Worm (Caenorhabditis elegans): ENCODE measurements around the gene col-108.

The col-108 gene

DNA sequence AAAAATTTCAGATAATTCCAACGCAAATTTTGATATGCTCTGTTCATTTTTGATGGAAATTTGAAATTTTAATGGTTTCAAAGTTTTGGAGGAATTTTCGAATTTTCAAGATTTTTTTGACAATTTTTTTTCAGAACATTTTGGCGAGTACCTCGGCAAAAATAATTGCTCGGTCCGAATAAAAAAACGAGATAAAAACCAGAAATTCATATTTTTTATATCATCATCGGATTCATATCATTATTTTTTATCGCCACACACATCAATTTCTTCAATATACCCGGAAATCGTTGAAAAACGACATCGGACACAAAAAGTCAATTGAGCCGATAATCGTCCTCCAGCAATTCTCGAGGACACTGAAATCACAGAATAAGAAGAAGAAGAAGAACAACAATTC lies 23.4 kb downstream of the col-108 start:
- TF ChIP-seq C38D4.7 (GFP tag; optimal IDR thresholded peaks at IDR 0.05) = no peak
- TF ChIP-seq ceh-2 (tag; optimal IDR thresholded peaks at IDR 0.05) = no peak
- TF ChIP-seq ceh-14 (tag; optimal IDR thresholded peaks at IDR 0.05) = no peak
- TF ChIP-seq fkh-10 (GFP tag; optimal IDR thresholded peaks at IDR 0.05) = no peak
- TF ChIP-seq K09A11.1 (tag; optimal IDR thresholded peaks at IDR 0.05; ENCODE audit: insufficient read depth) = no peak
- TF ChIP-seq ceh-45 (GFP tag; IDR thresholded peaks at IDR 0.05) = no peak
- no peak for TF ChIP-seq ceh-24 (tag; optimal IDR thresholded peaks at IDR 0.05)
- no peak for TF ChIP-seq F13H6.1 (tag; optimal IDR thresholded peaks at IDR 0.05)
- no peak for TF ChIP-seq odd-2 (tag; optimal IDR thresholded peaks at IDR 0.05)
- no peak for TF ChIP-seq dve-1 (tag; optimal IDR thresholded peaks at IDR 0.05)
- TF ChIP-seq unc-55 (GFP tag; optimal IDR thresholded peaks at IDR 0.05) = no peak

DNA sequence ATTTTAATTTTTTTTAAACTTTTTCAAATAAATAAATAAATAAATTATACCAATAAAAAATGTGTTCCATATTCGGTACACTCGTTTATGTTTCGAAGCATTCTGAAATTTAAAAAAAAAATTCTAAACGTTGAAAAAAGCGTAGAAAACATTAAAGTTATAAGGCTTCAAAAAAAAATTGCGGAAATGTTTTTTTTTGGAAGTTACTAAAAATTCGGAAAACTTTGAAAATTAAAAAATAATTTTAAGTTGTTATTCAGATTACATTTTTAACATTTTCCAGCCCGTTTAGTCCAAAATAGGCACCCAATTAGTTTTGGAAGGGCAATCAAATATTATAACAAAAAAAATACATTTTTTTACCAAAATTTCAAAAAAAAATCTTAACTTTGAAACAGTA lies 35.5 kb downstream of the col-108 start, which contains the start of gene Y38C1BA.1:
Gene Y38C1BA.1, minus strand, starts transcription at position 101 of the 400 bp plus-strand sequence.
- no peak for TF ChIP-seq ref-2 (tag; optimal IDR thresholded peaks at IDR 0.05)
- TF ChIP-seq ceh-30 (tag; optimal IDR thresholded peaks at IDR 0.05) = no peak
- TF ChIP-seq zip-5 (tag; optimal IDR thresholded peaks at IDR 0.05) = no peak
- TF ChIP-seq ceh-22 (tag; optimal IDR thresholded peaks at IDR 0.05) = no peak
- TF ChIP-seq tbx-7 (tag; optimal IDR thresholded peaks at IDR 0.05) = no peak
- no peak for TF ChIP-seq madf-2 (tag; optimal IDR thresholded peaks at IDR 0.05)
- no peak for TF ChIP-seq sdc-2 (tag; optimal IDR thresholded peaks at IDR 0.05)
- no peak for TF ChIP-seq lin-11 (tag; optimal IDR thresholded peaks at IDR 0.05)
- TF ChIP-seq ttx-3 (tag; optimal IDR thresholded peaks at IDR 0.05) = no peak
- TF ChIP-seq dmd-4 (tag; optimal IDR thresholded peaks at IDR 0.05; ENCODE audit: borderline replicate concordance) = no peak
- TF ChIP-seq ceh-18 (tag; optimal IDR thresholded peaks at IDR 0.05) = no peak
- no peak for TF ChIP-seq hlh-8 (tag; optimal IDR thresholded peaks at IDR 0.05)
- TF ChIP-seq C08G9.2 (tag; optimal IDR thresholded peaks at IDR 0.05) = no peak
- TF ChIP-seq syd-9 (tag; optimal IDR thresholded peaks at IDR 0.05) = no peak
- TF ChIP-seq ahr-1 (tag; optimal IDR thresholded peaks at IDR 0.05) = no peak

DNA sequence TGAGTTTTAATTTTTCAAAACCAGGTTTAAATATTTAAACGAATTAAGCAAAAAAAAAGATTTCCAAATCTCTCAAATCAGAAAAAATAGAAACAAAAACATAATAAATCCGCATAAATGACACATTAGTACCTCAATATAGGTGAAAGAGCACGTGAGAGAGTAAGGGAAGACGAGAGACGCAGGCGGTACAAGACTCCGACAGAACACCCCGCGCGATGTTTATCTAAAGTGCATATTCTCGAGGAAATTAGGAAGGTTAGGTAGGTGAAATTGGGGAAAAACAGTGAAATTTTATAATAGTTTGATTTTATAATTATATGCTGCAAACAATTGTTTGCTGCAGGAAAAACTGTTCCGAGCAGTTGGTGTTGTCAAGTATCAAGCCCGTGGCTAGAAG lies 36.2 kb downstream of the col-108 start:
- no peak for TF ChIP-seq ceh-48 (tag; optimal IDR thresholded peaks at IDR 0.05)
- TF ChIP-seq sox-4 (tag; optimal IDR thresholded peaks at IDR 0.05) = no peak
- no peak for TF ChIP-seq eyg-1 (tag; optimal IDR thresholded peaks at IDR 0.05)
- TF ChIP-seq ceh-2 (tag; optimal IDR thresholded peaks at IDR 0.05) = no peak
- no peak for TF ChIP-seq pqm-1 (tag; optimal IDR thresholded peaks at IDR 0.05)
- no peak for TF ChIP-seq elt-4 (tag; optimal IDR thresholded peaks at IDR 0.05)
- no peak for TF ChIP-seq ceh-31 (tag; optimal IDR thresholded peaks at IDR 0.05)
- TF ChIP-seq ceh-34 (tag; optimal IDR thresholded peaks at IDR 0.05) = no peak
- TF ChIP-seq unc-86 (tag; optimal IDR thresholded peaks at IDR 0.05) = no peak
- TF ChIP-seq F13H6.1 (tag; optimal IDR thresholded peaks at IDR 0.05) = no peak
- TF ChIP-seq nhr-232 (tag; optimal IDR thresholded peaks at IDR 0.05) = no peak
- no peak for TF ChIP-seq mec-3 (tag; optimal IDR thresholded peaks at IDR 0.05; ENCODE audit: borderline replicate concordance)
- TF ChIP-seq fkh-10 (GFP tag; optimal IDR thresholded peaks at IDR 0.05) = no peak
- TF ChIP-seq che-1 (tag; optimal IDR thresholded peaks at IDR 0.05) = no peak
- no peak for TF ChIP-seq gmeb-2 (tag; optimal IDR thresholded peaks at IDR 0.05)
- no peak for TF ChIP-seq pha-4 (tag; optimal IDR thresholded peaks at IDR 0.05)
- TF ChIP-seq ceh-18 (tag; optimal IDR thresholded peaks at IDR 0.05) = no peak
- TF ChIP-seq nhr-11 (tag; optimal IDR thresholded peaks at IDR 0.05) = no peak
- TF ChIP-seq hlh-6 (tag; optimal IDR thresholded peaks at IDR 0.05) = no peak

Measured in whole organism, late embryonic.